Worm (Caenorhabditis elegans) whole organism, L4 larva: ENCODE measurements around the gene M163.1.
"Not testable (repeated sequence)": the region's sequence is repeated elsewhere in the genome, so short reads cannot be mapped to it uniquely, and the experiment has no call there.

Experiments used
- ceh-44 ChIP-seq: fragments of 200-800 bp; sonication (Bioruptor generic); IDR thresholded peaks from 2 replicates; pipeline ENCODE4 v1.3.6; 2022; ENCODE audit warnings: missing genetic modification reagents, missing genetic modification characterization, missing compliant biosample characterization
- daf-16 ChIP-seq, 3 experiments: sonication (generic microtip); optimal IDR thresholded peaks; 2 replicates each; lab custom pipeline; 2016 to 2017; ENCODE audit warnings: missing genetic modification characterization in 3 of 3, missing genetic modification reagents in 3 of 3, mild to moderate bottlenecking in 2 of 3, missing compliant biosample characterization in 2 of 3, missing biosample characterization in 1 of 3, moderate library complexity in 1 of 3
- lin-13 ChIP-seq: fragments of 150-350 bp; optimal IDR thresholded peaks from 2 replicates; lab custom pipeline; 2014; ENCODE audit warnings: missing biosample characterization, missing genetic modification reagents, missing genetic modification characterization
- madf-5 ChIP-seq, 2 experiments: fragments of 200-800 bp; sonication (Bioruptor generic); IDR thresholded peaks; 2 replicates each; pipeline ENCODE4 v1.3.6; 2022; ENCODE audit warnings: missing compliant biosample characterization in 2 of 2, missing genetic modification characterization in 2 of 2
- nhr-11 ChIP-seq: fragments of 150-350 bp; optimal IDR thresholded peaks from 2 replicates; lab custom pipeline; 2014; ENCODE audit warnings: missing biosample characterization, missing genetic modification characterization
- skn-1 ChIP-seq: fragments of 150-350 bp; optimal IDR thresholded peaks from 2 replicates; lab custom pipeline; 2014; ENCODE audit warnings: missing biosample characterization, missing genetic modification characterization
- snpc-4 ChIP-seq: fragments of 150-350 bp; optimal IDR thresholded peaks from 2 replicates; lab custom pipeline; 2014; ENCODE audit warnings: missing biosample characterization, missing genetic modification characterization
- unc-39 ChIP-seq: sonication (generic microtip); optimal IDR thresholded peaks from 2 replicates; lab custom pipeline; 2017; ENCODE audit warnings: missing biosample characterization, missing genetic modification characterization
- zag-1 ChIP-seq: fragments of 150-350 bp; optimal IDR thresholded peaks from 2 replicates; lab custom pipeline; 2014; ENCODE audit warnings: missing biosample characterization, missing genetic modification characterization

DNA sequence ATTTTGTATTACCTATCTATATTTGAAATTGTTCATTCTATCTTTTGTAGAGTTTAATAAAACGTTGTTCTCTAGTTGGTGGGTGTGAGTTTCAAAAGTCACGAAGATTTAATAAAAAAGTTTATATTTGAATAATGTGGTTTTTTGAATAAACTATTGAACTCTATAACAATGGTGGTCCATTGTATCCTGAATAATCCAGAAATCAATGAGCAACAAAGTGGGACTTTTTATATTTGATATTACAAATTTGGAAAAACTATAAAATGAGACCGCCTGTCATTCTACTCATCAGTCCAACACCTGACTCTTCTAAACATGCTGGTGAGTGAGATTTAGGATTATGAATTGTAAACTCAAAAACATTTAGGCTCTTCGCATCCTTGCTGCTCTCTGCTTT is 24.8 kb upstream of the M163.1 start, which contains the start of gene nspc-19:
- not testable (repeated sequence) for TF ChIP-seq daf-16 (GFP tag; optimal IDR thresholded peaks at IDR 0.05; lab: Kevin White, UChicago); daf-16 (tag; optimal IDR thresholded peaks at IDR 0.05; lab: Kevin White, UChicago); zag-1 (tag; lab: Kevin White, UChicago); skn-1 (tag; lab: Kevin White, UChicago); nhr-11 (tag; lab: Kevin White, UChicago); madf-5 (GFP tag; IDR thresholded peaks at IDR 0.05; lab: Robert Waterston, UW); lin-13 (GFP tag; lab: Kevin White, UChicago); snpc-4 (tag; lab: Kevin White, UChicago); ceh-44 (GFP tag; lab: Robert Waterston, UW); unc-39 (tag; lab: Kevin White, UChicago)
